Worm (Caenorhabditis elegans): ENCODE data around the gene str-130.

Gene str-130

ce11 chrV:8058359-8058758 is 32.1 kb downstream of the str-130 start, which contains the start of gene str-138:
TSS of gene str-138 (plus strand) at chrV:8058659.
- TF ChIP-seq ztf-4 (tag; optimal IDR thresholded peaks at IDR 0.05) (no peak), skn-1 (tag; optimal IDR thresholded peaks at IDR 0.05) (no peak)

- TF ChIP-seq dmd-4 (tag; optimal IDR thresholded peaks at IDR 0.05) (no peak), blmp-1 (tag; optimal IDR thresholded peaks at IDR 0.05; ENCODE audit: insufficient read depth) (peak; percentile 14)
Measured at ce11 chrV:8055170-8055569, 35.3 kb downstream of the str-130 start.

ce11 chrV:8054130-8054529 is 36.4 kb downstream of the str-130 start, which contains the start of gene ZC513.2:
TSS of gene ZC513.2 (plus strand) at chrV:8054430.
- TF ChIP-seq nhr-237 (tag; optimal IDR thresholded peaks at IDR 0.05) (no peak), R02D3.7 (tag; optimal IDR thresholded peaks at IDR 0.05) (no peak), nhr-6 (tag; optimal IDR thresholded peaks at IDR 0.05) (no peak)

ce11 chrV:8051851-8052250 is 38.6 kb downstream of the str-130 start, which contains the start of gene sth-1:
TSS of gene sth-1 (plus strand) at chrV:8052151.
- TF ChIP-seq ztf-11 (tag; optimal IDR thresholded peaks at IDR 0.05), result no peak
- TF ChIP-seq aly-2 (tag; optimal IDR thresholded peaks at IDR 0.05), result no peak
- no peak for TF ChIP-seq unc-55 (GFP tag; optimal IDR thresholded peaks at IDR 0.05)
- no peak for TF ChIP-seq lin-11 (tag; optimal IDR thresholded peaks at IDR 0.05)
- TF ChIP-seq mdl-1 (tag; optimal IDR thresholded peaks at IDR 0.05), result no peak
- no peak for TF ChIP-seq nhr-237 (tag; optimal IDR thresholded peaks at IDR 0.05)
- no peak for TF ChIP-seq elt-1 (tag; optimal IDR thresholded peaks at IDR 0.05)
- no peak for TF ChIP-seq elt-3 (tag; optimal IDR thresholded peaks at IDR 0.05)
- TF ChIP-seq sma-9 (GFP tag; optimal IDR thresholded peaks at IDR 0.05), result no peak
- no peak for TF ChIP-seq sma-9 (tag; optimal IDR thresholded peaks at IDR 0.05)
- no peak for TF ChIP-seq ZK546.5 (tag; optimal IDR thresholded peaks at IDR 0.05)
- no peak for TF ChIP-seq sem-4 (tag; optimal IDR thresholded peaks at IDR 0.05)
- no peak for TF ChIP-seq mab-5 (tag; optimal IDR thresholded peaks at IDR 0.05)
- TF ChIP-seq ztf-1 (GFP tag; conservative IDR thresholded peaks at IDR 0.05), result no peak
- TF ChIP-seq blmp-1 (tag; optimal IDR thresholded peaks at IDR 0.05; ENCODE audit: insufficient read depth), result no peak

- no peak for TF ChIP-seq ceh-16 (tag; optimal IDR thresholded peaks at IDR 0.05)
- TF ChIP-seq mab-5 (tag; optimal IDR thresholded peaks at IDR 0.05), result no peak
- no peak for TF ChIP-seq zag-1 (tag; optimal IDR thresholded peaks at IDR 0.05)
- no peak for TF ChIP-seq ama-1 (optimal IDR thresholded peaks at IDR 0.05)
- no peak for TF ChIP-seq nhr-237 (tag; optimal IDR thresholded peaks at IDR 0.05)
- no peak for TF ChIP-seq ztf-11 (tag; optimal IDR thresholded peaks at IDR 0.05)
- no peak for TF ChIP-seq mdl-1 (tag; optimal IDR thresholded peaks at IDR 0.05)
- no peak for TF ChIP-seq egl-27 (tag; optimal IDR thresholded peaks at IDR 0.05)
- TF ChIP-seq nhr-21 (tag; optimal IDR thresholded peaks at IDR 0.05), result no peak
- no peak for TF ChIP-seq ceh-82 (tag; optimal IDR thresholded peaks at IDR 0.05)
- TF ChIP-seq unc-55 (GFP tag; optimal IDR thresholded peaks at IDR 0.05), result no peak
- TF ChIP-seq unc-62 (GFP tag; optimal IDR thresholded peaks at IDR 0.05), result no peak
- TF ChIP-seq sem-4 (tag; optimal IDR thresholded peaks at IDR 0.05), result no peak
- TF ChIP-seq nhr-11 (tag; optimal IDR thresholded peaks at IDR 0.05), result no peak
- no peak for TF ChIP-seq lin-13 (GFP tag; optimal IDR thresholded peaks at IDR 0.05)
- TF ChIP-seq nhr-129 (tag; optimal IDR thresholded peaks at IDR 0.05), result no peak
- TF ChIP-seq nhr-12 (tag; optimal IDR thresholded peaks at IDR 0.05), result no peak
Measured at ce11 chrV:8050811-8051210, 39.7 kb downstream of the str-130 start, which contains the start of gene col-43. TSS of gene col-43 (minus strand) at chrV:8050911.

ce11 chrV:8050059-8050677 is 40.3 kb downstream of the str-130 start:
- TF ChIP-seq mab-5 (tag; optimal IDR thresholded peaks at IDR 0.05) (no peak), mbf-1 (tag; optimal IDR thresholded peaks at IDR 0.05) (no peak), nhr-77 (tag; optimal IDR thresholded peaks at IDR 0.05) (no peak), zag-1 (tag; optimal IDR thresholded peaks at IDR 0.05) (no peak), nhr-11 (tag; optimal IDR thresholded peaks at IDR 0.05) (no peak), ama-1 (optimal IDR thresholded peaks at IDR 0.05) (no peak), unc-62 (GFP tag; optimal IDR thresholded peaks at IDR 0.05) (no peak), nhr-10 (tag; optimal IDR thresholded peaks at IDR 0.05) (no peak), ZK546.5 (tag; optimal IDR thresholded peaks at IDR 0.05) (no peak), ztf-1 (GFP tag; conservative IDR thresholded peaks at IDR 0.05) (no peak), nhr-21 (tag; optimal IDR thresholded peaks at IDR 0.05) (no peak), unc-55 (GFP tag; optimal IDR thresholded peaks at IDR 0.05) (no peak), sem-4 (tag; optimal IDR thresholded peaks at IDR 0.05) (no peak), Y55F3AM.14 (GFP tag; optimal IDR thresholded peaks at IDR 0.05) (no peak), sma-3 (GFP tag; optimal IDR thresholded peaks at IDR 0.05) (no peak), unc-39 (tag; optimal IDR thresholded peaks at IDR 0.05) (no peak), skn-1 (tag; optimal IDR thresholded peaks at IDR 0.05) (no peak)
